Fruit fly (Drosophila melanogaster) Kc167 (cell line): ENCODE results near the gene CG13116.

ENCODE experiments used
- Myc ChIP-seq: fragments of >200 bp; optimal IDR thresholded peaks from 2 replicates; lab custom pipeline; 2017; ENCODE audit warnings: missing external identifiers
- h ChIP-seq: fragments of >200 bp; optimal IDR thresholded peaks from 3 replicates; lab custom pipeline; 2018; ENCODE audit warnings: missing external identifiers
- psq ChIP-seq: fragments of >200 bp; optimal IDR thresholded peaks from 2 replicates; lab custom pipeline; 2017; ENCODE audit warnings: missing external identifiers
- ttk ChIP-seq: sonication (Bioruptor generic); optimal IDR thresholded peaks from 2 replicates; lab custom pipeline; 2017; ENCODE audit warnings: missing external identifiers

dm6 chr2L:9734134-9734533, 4.4 kb downstream of the CG13116 start:
- TF ChIP-seq Myc (lab: Kevin White, UChicago) (no peak), h (lab: Kevin White, UChicago) (no peak), ttk (lab: Kevin White, UChicago) (no peak), psq (no peak)
